Worm (Caenorhabditis elegans): Measurements from ENCODE around the gene K06A9.1.

ce11 chrX:1517519-1517918, 29.8 kb upstream of the K06A9.1 start:
- TF ChIP-seq ceh-82 (tag; optimal IDR thresholded peaks at IDR 0.05) (no peak), nhr-77 (tag; optimal IDR thresholded peaks at IDR 0.05) (no peak), lin-13 (GFP tag; optimal IDR thresholded peaks at IDR 0.05) (no peak), snpc-4 (tag; optimal IDR thresholded peaks at IDR 0.05) (no peak), elt-3 (tag; optimal IDR thresholded peaks at IDR 0.05) (no peak)
